Fruit fly (Drosophila melanogaster): ENCODE results near the gene CG42504.

Gene CG42504

DNA sequence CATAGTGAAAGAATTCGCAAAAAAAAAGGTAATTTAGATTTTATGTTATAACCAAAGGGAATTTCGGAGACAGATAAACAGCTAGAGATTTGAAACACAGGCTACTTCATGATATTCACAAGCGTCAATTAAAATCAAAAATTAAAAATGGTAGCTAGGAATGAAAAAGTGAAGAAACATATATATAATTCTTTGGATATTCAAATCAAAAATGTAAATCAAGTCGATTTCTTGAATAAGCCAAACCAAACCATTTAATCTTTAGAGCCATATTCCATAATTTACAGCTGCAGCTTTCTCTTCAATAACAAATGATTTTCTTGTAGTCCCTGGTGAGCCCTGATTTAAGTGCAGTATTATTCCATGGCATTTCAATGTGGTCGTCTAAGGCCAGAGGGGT lies 31.3 kb upstream of the CG42504 start, which contains the start of gene CG14740:
TSS of gene CG14740 (minus strand) at position 101 of the 400 bp plus-strand sequence.
- no peak for TF ChIP-seq dan (GFP tag; IDR thresholded peaks at IDR 0.05)

DNA sequence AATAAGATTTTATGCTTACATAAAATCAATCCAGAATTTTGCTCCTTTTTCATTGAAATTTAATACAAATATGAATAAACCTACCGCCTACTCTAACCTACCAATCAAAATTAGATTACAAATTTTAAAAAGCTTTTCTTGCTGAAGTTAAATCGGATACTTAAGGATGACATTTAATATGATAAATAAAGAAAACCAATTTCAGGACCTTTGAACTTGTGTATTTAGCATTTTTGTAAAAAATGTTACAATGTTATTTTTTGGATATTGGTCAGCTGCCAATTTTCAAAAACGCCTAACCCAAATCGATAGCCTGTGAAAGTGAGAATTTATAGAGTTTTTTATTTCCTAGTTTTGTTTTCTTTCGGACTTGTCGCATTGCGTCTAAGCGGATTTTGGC lies 17.6 kb upstream of the CG42504 start, which contains the start of gene CG14739:
TSS of gene CG14739 (minus strand) at position 101 of the 400 bp plus-strand sequence.
- TF ChIP-seq Ets65A (GFP tag) (peak; percentile 40), CG31441 (GFP tag; IDR thresholded peaks at IDR 0.05) (no peak)

DNA sequence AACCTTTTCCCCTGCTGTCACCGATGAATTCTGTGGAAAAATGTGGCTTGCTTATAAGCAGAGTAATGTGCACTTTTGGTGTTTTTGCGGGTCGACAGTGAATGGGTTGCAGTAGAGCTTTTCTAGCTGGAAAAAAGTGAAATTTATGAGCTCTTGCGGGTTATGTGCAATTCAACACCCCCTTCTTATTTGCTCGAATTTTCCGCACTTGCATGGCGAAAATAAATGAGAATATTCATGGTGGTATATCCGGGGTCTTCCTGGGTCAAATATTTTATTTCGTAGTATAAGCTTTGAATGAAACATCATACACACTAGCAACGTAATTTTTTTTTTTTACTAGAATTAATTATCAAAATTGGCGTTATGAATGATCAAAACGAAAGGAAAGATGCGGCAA lies 8.7 kb upstream of the CG42504 start, which contains the start of gene CG14736:
TSS of gene CG14736 (plus strand) at position 301 of the 400 bp plus-strand sequence.
- no peak for TF ChIP-seq stwl (tag; optimal IDR thresholded peaks at IDR 0.05)
- no peak for TF ChIP-seq Oaz (GFP tag; IDR thresholded peaks at IDR 0.05)
- peak; percentile 87 for TF ChIP-seq Ets65A (GFP tag)
- no peak for TF ChIP-seq pfk (GFP tag; optimal IDR thresholded peaks at IDR 0.05)
- TF ChIP-seq odd (GFP tag; optimal IDR thresholded peaks at IDR 0.05): no peak

DNA sequence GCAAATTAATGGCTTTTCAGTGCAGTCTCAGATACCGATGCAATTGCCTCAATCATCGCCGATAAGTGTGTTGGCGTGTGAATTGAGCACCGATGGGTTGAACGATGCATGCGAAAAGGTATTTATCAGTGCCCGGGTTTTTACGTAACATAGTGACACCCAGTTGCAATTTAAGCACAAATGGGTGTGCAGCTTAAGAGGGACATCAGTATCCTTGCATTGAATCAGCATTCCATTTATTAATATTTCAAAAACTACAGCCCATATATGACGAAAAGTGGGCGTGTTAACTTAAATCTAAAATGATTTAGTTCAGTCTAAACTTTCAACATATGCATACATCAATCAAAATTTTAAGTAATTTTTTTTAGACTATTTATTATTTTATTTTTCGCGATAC lies 1.3 kb upstream of the CG42504 start, which contains the start of gene ssp5:
TSS of gene ssp5 (plus strand) at position 301 of the 400 bp plus-strand sequence.
- TF ChIP-seq Asciz (GFP tag; optimal IDR thresholded peaks at IDR 0.05) (no peak), Kr (GFP tag; optimal IDR thresholded peaks at IDR 0.05) (no peak), dysf (GFP tag; IDR thresholded peaks at IDR 0.05) (no peak), Meics (GFP tag; optimal IDR thresholded peaks at IDR 0.05) (no peak), twi (tag; optimal IDR thresholded peaks at IDR 0.05) (no peak), CG2712 (tag; optimal IDR thresholded peaks at IDR 0.05) (no peak), gsb-n (tag; optimal IDR thresholded peaks at IDR 0.05) (no peak), CG34224 (GFP tag; IDR thresholded peaks at IDR 0.05; ENCODE audit: partially characterized antibody) (no peak), Doc2 (GFP tag; IDR thresholded peaks at IDR 0.05) (no peak)

DNA sequence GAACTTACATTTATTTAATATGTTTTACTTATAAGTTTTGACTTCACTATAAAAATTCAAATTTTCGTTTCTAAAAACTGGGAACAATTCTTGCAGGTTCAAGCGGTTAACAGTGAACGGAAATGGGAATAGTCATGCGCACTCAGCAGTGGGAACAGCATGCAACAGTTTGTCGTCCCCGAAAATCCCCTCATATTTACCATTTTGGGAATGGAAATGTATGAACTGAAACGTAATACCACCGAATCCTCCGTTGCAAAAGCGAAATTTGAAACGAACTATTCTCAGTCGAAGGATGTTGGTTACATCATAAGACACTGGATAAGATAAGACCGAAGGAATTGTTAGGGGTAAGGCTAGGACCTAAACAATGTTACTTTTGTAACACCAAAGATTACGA lies 10.6 kb downstream of the CG42504 start:
- TF ChIP-seq stwl (tag; optimal IDR thresholded peaks at IDR 0.05): peak; percentile 16
- TF ChIP-seq ewg (GFP tag; optimal IDR thresholded peaks at IDR 0.05): peak; percentile 58
- TF ChIP-seq her (GFP tag; optimal IDR thresholded peaks at IDR 0.05): no peak
- TF ChIP-seq pfk (GFP tag; optimal IDR thresholded peaks at IDR 0.05): peak; percentile 90
- TF ChIP-seq CG6854 (GFP tag; optimal IDR thresholded peaks at IDR 0.05): no peak
- TF ChIP-seq ems (GFP tag; optimal IDR thresholded peaks at IDR 0.05): no peak
- no peak for TF ChIP-seq CG6272 (GFP tag; IDR thresholded peaks at IDR 0.05)
- TF ChIP-seq en (GFP tag; optimal IDR thresholded peaks at IDR 0.05): no peak
- TF ChIP-seq scrt (GFP tag; optimal IDR thresholded peaks at IDR 0.05): peak; percentile 97
- no peak for TF ChIP-seq bab2 (GFP tag; optimal IDR thresholded peaks at IDR 0.05)
- no peak for TF ChIP-seq NK7.1 (GFP tag; optimal IDR thresholded peaks at IDR 0.05)

DNA sequence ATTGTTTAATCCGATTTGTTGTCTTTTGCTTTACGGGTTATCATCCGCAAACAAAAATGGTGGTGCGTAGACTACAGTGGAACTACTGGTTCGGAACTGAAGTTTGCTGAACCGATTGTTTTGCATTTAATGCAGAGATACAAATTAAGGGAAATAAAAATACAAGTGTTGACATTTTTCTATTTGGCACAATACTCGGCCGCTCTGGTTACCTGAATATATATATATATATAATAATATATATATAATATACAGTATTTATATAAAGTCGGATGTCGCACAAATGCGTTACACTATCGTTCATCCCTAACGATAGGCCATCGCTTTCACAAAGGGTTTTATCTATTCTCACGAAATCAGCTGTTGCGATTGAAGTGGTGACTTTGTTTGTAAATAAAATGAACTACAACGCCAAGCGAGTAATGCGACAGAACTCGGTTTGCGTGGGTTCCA lies 14.7 kb downstream of the CG42504 start, which contains the start of the genes DCAF12 and Spt3:
TSS of gene DCAF12 (minus strand) at position 204 of the 453 bp plus-strand sequence.
TSS of gene Spt3 (plus strand) at position 329 of the 453 bp plus-strand sequence.
- TF ChIP-seq kay (GFP tag; optimal IDR thresholded peaks at IDR 0.05): peak; percentile 58
- TF ChIP-seq dpn (GFP tag; optimal IDR thresholded peaks at IDR 0.05): peak in 1 of 2 experiments; percentile 45
- peak; percentile 57 for TF ChIP-seq bcd (GFP tag; optimal IDR thresholded peaks at IDR 0.05)
- TF ChIP-seq CG1602 (GFP tag; optimal IDR thresholded peaks at IDR 0.05): peak; percentile 14
- peak; percentile 36 for TF ChIP-seq Deaf1 (tag; optimal IDR thresholded peaks at IDR 0.05)
- TF ChIP-seq CG18764 (GFP tag; optimal IDR thresholded peaks at IDR 0.05): peak; percentile 29
- TF ChIP-seq sr (GFP tag; IDR thresholded peaks at IDR 0.05): no peak
- peak; percentile 40 for TF ChIP-seq CG10654 (GFP tag; optimal IDR thresholded peaks at IDR 0.05)
- peak; percentile 44 for TF ChIP-seq scrt (GFP tag; optimal IDR thresholded peaks at IDR 0.05)
- peak; percentile 63 for TF ChIP-seq CG3281 (GFP tag; optimal IDR thresholded peaks at IDR 0.05)
- TF ChIP-seq CG1024 (GFP tag; IDR thresholded peaks at IDR 0.05): no peak
- peak; percentile 32; the same call in 1 of the 2 replicates for TF ChIP-seq CG4730 (GFP tag; IDR thresholded peaks at IDR 0.05)
- no peak for TF ChIP-seq CG12219 (GFP tag; optimal IDR thresholded peaks at IDR 0.05)
- no peak for TF ChIP-seq Adf1 (GFP tag; IDR thresholded peaks at IDR 0.05)
- peak; percentile 64 for TF ChIP-seq CG10147 (GFP tag; optimal IDR thresholded peaks at IDR 0.05)
- TF ChIP-seq kah (GFP tag; optimal IDR thresholded peaks at IDR 0.05): peak; percentile 17
- TF ChIP-seq trem (tag; optimal IDR thresholded peaks at IDR 0.05): peak; percentile 85
- peak; percentile 75 for TF ChIP-seq Hr3 (GFP tag; optimal IDR thresholded peaks at IDR 0.05)
- TF ChIP-seq B-H2 (GFP tag; optimal IDR thresholded peaks at IDR 0.05): peak; percentile 48
